Fruit fly (Drosophila melanogaster): ENCODE results near the gene CG9636.

dm6 chr3R:8240302-8240682 lies 3.3 kb downstream of the CG9636 start, which contains the start of gene Ada2b:
- TF ChIP-seq CG3919 (GFP tag; optimal IDR thresholded peaks at IDR 0.05) (no peak), Eip75B (GFP tag; optimal IDR thresholded peaks at IDR 0.05) (no peak), CG7368 (GFP tag; optimal IDR thresholded peaks at IDR 0.05) (no peak), Sox102F (GFP tag; optimal IDR thresholded peaks at IDR 0.05) (no peak), Blimp-1 (GFP tag; optimal IDR thresholded peaks at IDR 0.05) (no peak), Sox14 (GFP tag; optimal IDR thresholded peaks at IDR 0.05) (no peak), CG1621 (tag; optimal IDR thresholded peaks at IDR 0.05) (no peak), CG11902 (GFP tag; optimal IDR thresholded peaks at IDR 0.05) (no peak), Smox (GFP tag; optimal IDR thresholded peaks at IDR 0.05) (no peak), OdsH (GFP tag; optimal IDR thresholded peaks at IDR 0.05) (no peak), CG9139 (GFP tag; optimal IDR thresholded peaks at IDR 0.05) (no peak)
